Worm (Caenorhabditis elegans): ENCODE measurements around the gene cpi-2.
"Not testable (repeated sequence)": the region's sequence is repeated elsewhere in the genome, so short reads cannot be mapped to it uniquely, and the experiment has no call there.

DNA sequence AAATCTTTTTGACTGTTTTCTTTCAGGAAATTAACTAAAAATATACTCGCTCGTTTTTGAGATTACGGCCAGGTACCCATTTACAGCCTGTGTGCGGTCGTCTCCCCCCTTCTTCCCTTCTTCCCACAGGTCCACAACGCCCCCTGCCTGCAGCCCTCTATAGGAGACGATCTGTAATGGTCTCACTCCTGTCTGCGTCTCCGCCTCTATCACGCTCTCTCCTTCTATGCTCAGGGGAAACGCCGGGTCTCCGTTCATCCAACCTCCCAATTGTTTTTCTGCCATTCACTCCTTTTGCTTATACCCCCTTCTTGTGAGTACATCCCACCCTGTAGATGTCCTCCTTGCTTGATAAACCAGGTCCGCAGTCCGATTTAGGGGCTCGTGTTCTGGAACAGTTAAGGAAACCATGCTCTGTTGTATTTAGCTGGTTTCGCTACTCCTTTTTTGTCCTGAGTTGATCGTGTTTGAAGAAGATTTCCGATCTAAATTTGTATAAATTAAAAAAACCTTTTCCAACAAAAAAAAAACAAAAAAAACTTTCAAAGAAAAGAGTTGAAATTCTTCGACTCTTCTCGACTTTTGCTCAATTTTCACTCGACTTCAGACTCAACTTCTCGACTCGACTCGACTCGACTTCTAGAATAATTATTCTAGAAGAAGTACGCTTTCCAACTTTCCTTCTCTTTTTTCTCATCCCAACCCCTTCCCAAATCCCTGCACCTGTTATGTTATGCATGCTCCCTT is 5.3 kb upstream of the cpi-2 start, which contains the start of gene F29G9.1:
- TF ChIP-seq elt-3 (tag; optimal IDR thresholded peaks at IDR 0.05); lin-13 (tag; optimal IDR thresholded peaks at IDR 0.05); unc-62 (GFP tag; optimal IDR thresholded peaks at IDR 0.05); nhr-12 (tag; optimal IDR thresholded peaks at IDR 0.05); sptf-1 (tag; optimal IDR thresholded peaks at IDR 0.05); ztf-11 (tag; optimal IDR thresholded peaks at IDR 0.05); zip-8 (tag; optimal IDR thresholded peaks at IDR 0.05); unc-120 (tag; optimal IDR thresholded peaks at IDR 0.05; ENCODE audit: poor library complexity, severe bottlenecking); pha-4 (tag; optimal IDR thresholded peaks at IDR 0.05); blmp-1 (tag; optimal IDR thresholded peaks at IDR 0.05): not testable (repeated sequence)

Data from whole organism, mixed stage, embryonic.